Fruit fly (Drosophila melanogaster): ENCODE data around the gene CG3448.

The CG3448 gene

dm6 chr3L:9476829-9477228 lies 25.5 kb upstream of the CG3448 start, which contains the start of the genes Uch-L5 and Jarid2 (continued):
- TF ChIP-seq Eip78C (GFP tag) (no peak), CG10631 (GFP tag; optimal IDR thresholded peaks at IDR 0.05) (no peak), CG3032 (tag; optimal IDR thresholded peaks at IDR 0.05) (peak; percentile 27), fkh (GFP tag; optimal IDR thresholded peaks at IDR 0.05) (peak; percentile 13), CG7368 (GFP tag; optimal IDR thresholded peaks at IDR 0.05) (no peak), CG4318 (GFP tag; optimal IDR thresholded peaks at IDR 0.05) (no peak), CG6792 (GFP tag; optimal IDR thresholded peaks at IDR 0.05) (peak; percentile 22), achi (GFP tag; optimal IDR thresholded peaks at IDR 0.05) (no peak), dac (GFP tag; optimal IDR thresholded peaks at IDR 0.05) (no peak), CG31627 (GFP tag; optimal IDR thresholded peaks at IDR 0.05) (peak; percentile 63), eg (GFP tag; IDR thresholded peaks at IDR 0.05) (no peak), CG11294 (GFP tag; IDR thresholded peaks at IDR 0.05) (no peak), Hr38 (GFP tag; optimal IDR thresholded peaks at IDR 0.05) (no peak), acj6 (GFP tag; optimal IDR thresholded peaks at IDR 0.05) (no peak), ss (GFP tag; optimal IDR thresholded peaks at IDR 0.05) (peak in 1 of 2 experiments; percentile 33)

dm6 chr3L:9471151-9471903 lies 20.0 kb upstream of the CG3448 start:
- no peak for TF ChIP-seq CG32006 (GFP tag; optimal IDR thresholded peaks at IDR 0.05)
- no peak for TF ChIP-seq spab (GFP tag; optimal IDR thresholded peaks at IDR 0.05)
- TF ChIP-seq CG10669 (GFP tag; optimal IDR thresholded peaks at IDR 0.05), result no peak
- TF ChIP-seq Smox (GFP tag; optimal IDR thresholded peaks at IDR 0.05), result no peak
- no peak for TF ChIP-seq dac (GFP tag; optimal IDR thresholded peaks at IDR 0.05)
- no peak for TF ChIP-seq fd85E (GFP tag; optimal IDR thresholded peaks at IDR 0.05)
- no peak for TF ChIP-seq topi (GFP tag; optimal IDR thresholded peaks at IDR 0.05)
- TF ChIP-seq CG4318 (GFP tag; optimal IDR thresholded peaks at IDR 0.05), result no peak
- no peak for TF ChIP-seq CG1621 (tag; optimal IDR thresholded peaks at IDR 0.05)

DNA sequence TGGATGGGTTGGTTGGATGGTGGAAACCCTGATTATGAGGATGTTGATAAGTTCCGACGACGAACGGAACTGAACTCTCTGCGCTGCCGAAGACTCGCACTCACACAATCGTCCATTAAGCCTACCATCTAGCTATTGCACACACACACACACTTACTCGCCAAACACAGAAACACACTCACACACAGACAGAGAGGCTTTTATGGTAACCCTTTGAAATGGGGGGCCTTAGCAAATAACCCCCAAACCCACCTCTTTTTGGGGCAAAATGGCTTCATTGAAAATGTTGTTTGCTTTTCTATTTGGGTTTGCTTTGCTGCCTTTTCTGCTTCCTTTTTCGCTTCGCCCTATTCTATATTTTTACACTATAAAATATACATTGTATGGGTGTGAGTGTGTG lies 17.7 kb upstream of the CG3448 start:
- TF ChIP-seq CG3919 (GFP tag; optimal IDR thresholded peaks at IDR 0.05) (no peak), Ets96B (tag; optimal IDR thresholded peaks at IDR 0.05) (no peak), Eip78C (GFP tag) (peak; percentile 19), Smox (GFP tag; optimal IDR thresholded peaks at IDR 0.05) (no peak), CG34406 (GFP tag; optimal IDR thresholded peaks at IDR 0.05) (no peak)

DNA sequence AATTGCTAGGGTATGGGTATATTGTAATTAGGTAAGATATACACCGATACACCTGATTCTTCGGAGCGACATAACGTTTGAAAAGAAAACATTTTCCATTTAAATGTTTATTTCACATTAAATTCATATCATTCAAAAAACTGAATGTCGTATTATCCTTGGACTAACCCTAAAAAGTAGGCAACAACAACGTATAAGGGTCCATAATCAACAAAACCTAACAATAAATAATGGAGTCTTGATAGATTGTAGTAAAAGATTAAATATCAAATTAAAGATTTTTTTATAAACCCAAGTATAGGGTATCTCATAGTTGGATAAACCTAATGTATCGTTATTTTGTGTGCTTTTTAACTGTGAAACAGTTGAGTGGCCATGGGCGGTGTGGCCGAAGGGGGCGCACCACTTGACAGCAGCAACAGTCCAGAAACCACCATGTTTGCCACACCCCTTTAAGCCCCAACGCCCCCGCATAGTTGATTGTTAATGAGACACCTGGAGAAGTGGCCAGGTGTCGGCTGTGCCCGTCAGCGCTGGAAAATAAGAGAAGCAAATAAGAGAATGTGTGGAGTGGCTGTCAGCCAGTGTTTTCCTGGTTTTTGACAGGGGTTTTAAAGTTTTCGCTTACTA lies 17.0 kb upstream of the CG3448 start:
- TF ChIP-seq CG8119 (GFP tag; IDR thresholded peaks at IDR 0.05) (no peak), net (GFP tag; optimal IDR thresholded peaks at IDR 0.05) (peak; percentile 8), Eip78C (GFP tag) (peak; percentile 66), achi (GFP tag; optimal IDR thresholded peaks at IDR 0.05) (no peak), CG9139 (GFP tag; optimal IDR thresholded peaks at IDR 0.05) (no peak), OdsH (GFP tag; optimal IDR thresholded peaks at IDR 0.05) (peak; percentile 46), CG10669 (GFP tag; optimal IDR thresholded peaks at IDR 0.05) (no peak), topi (GFP tag; optimal IDR thresholded peaks at IDR 0.05) (peak; percentile 23), CG4318 (GFP tag; optimal IDR thresholded peaks at IDR 0.05) (peak; percentile 9), Hr4 (GFP tag; optimal IDR thresholded peaks at IDR 0.05) (peak; percentile 59), salr (GFP tag; optimal IDR thresholded peaks at IDR 0.05) (peak in 1 of 2 experiments; percentile 45), CG10631 (GFP tag; optimal IDR thresholded peaks at IDR 0.05) (no peak), cyc (GFP tag; optimal IDR thresholded peaks at IDR 0.05) (peak; percentile 3), Met (GFP tag; optimal IDR thresholded peaks at IDR 0.05) (peak; percentile 17), Smox (GFP tag; optimal IDR thresholded peaks at IDR 0.05) (peak; percentile 32), CG11294 (GFP tag; IDR thresholded peaks at IDR 0.05) (no peak), svp (GFP tag) (peak; percentile 67), lz (GFP tag; optimal IDR thresholded peaks at IDR 0.05) (no peak), Hr39 (GFP tag; optimal IDR thresholded peaks at IDR 0.05) (peak; percentile 19), CG31627 (GFP tag; optimal IDR thresholded peaks at IDR 0.05) (peak; percentile 29), pdm3 (GFP tag; optimal IDR thresholded peaks at IDR 0.05) (peak; percentile 28), Ets21C (GFP tag; optimal IDR thresholded peaks at IDR 0.05) (no peak), Sox14 (GFP tag; optimal IDR thresholded peaks at IDR 0.05) (peak; percentile 20), CG32006 (GFP tag; optimal IDR thresholded peaks at IDR 0.05) (peak; percentile 62)

Data from whole organism, prepupa.